Fruit fly (Drosophila melanogaster): ENCODE data around the gene CG8852.
A peak's percentile ranks its signal among the peaks of the same experiment; 100 is the strongest.

CG8852 gene

DNA sequence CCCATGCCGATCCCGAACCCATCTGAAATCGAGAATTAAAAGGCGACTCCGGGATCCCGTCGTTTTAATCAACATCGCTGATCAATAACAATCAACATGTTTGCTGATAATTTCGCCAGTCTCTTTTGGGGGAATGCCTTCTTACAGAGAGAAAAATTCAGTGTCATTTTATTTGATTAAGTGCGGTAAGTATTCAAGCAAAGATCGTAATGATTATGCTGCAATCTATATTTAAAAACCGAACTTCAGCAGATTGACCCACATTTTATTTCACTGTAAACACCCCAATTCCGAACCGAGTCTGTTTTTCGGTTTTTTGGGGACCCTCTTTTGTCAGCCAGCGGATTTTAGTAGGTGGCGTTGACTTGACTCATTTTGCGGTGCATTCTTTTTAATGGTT is 29.0 kb downstream of the CG8852 start:
- TF ChIP-seq crc (GFP tag; optimal IDR thresholded peaks at IDR 0.05) (no peak), lbe (GFP tag; optimal IDR thresholded peaks at IDR 0.05) (peak; percentile 10)

- no peak for TF ChIP-seq Hr51 (GFP tag; optimal IDR thresholded peaks at IDR 0.05)
- no peak for TF ChIP-seq stwl (tag; optimal IDR thresholded peaks at IDR 0.05)
- no peak for TF ChIP-seq eyg (GFP tag; optimal IDR thresholded peaks at IDR 0.05)
- no peak; the same call in 1 of the 2 replicates for TF ChIP-seq CG10366 (GFP tag; IDR thresholded peaks at IDR 0.05)
- TF ChIP-seq p53 (GFP tag; optimal IDR thresholded peaks at IDR 0.05), result no peak
- TF ChIP-seq CG10979 (tag; optimal IDR thresholded peaks at IDR 0.05), result peak; percentile 55
- peak; percentile 29 for TF ChIP-seq CG7839 (tag; optimal IDR thresholded peaks at IDR 0.05)
- TF ChIP-seq CG6654 (GFP tag; optimal IDR thresholded peaks at IDR 0.05), result no peak
- no peak for TF ChIP-seq CG12659 (GFP tag; optimal IDR thresholded peaks at IDR 0.05)
- no peak for TF ChIP-seq CG13624 (GFP tag; optimal IDR thresholded peaks at IDR 0.05)
- no peak for TF ChIP-seq gfzf (GFP tag; optimal IDR thresholded peaks at IDR 0.05)
- no peak for TF ChIP-seq fd3F (GFP tag; optimal IDR thresholded peaks at IDR 0.05)
- TF ChIP-seq CG17385 (GFP tag; optimal IDR thresholded peaks at IDR 0.05), result no peak
- TF ChIP-seq tna (GFP tag; IDR thresholded peaks at IDR 0.05; ENCODE audit: partially characterized antibody), result no peak
- no peak for TF ChIP-seq Bdp1 (GFP tag; optimal IDR thresholded peaks at IDR 0.05)
- no peak for TF ChIP-seq CG10654 (GFP tag; optimal IDR thresholded peaks at IDR 0.05)
- peak; percentile 32 for TF ChIP-seq CG11504 (tag; optimal IDR thresholded peaks at IDR 0.05)
- TF ChIP-seq CG11560 (tag; IDR thresholded peaks at IDR 0.05), result no peak
- TF ChIP-seq mirr (GFP tag; optimal IDR thresholded peaks at IDR 0.05), result no peak
- TF ChIP-seq Nf-YB (GFP tag; optimal IDR thresholded peaks at IDR 0.05), result peak; percentile 46
- TF ChIP-seq HLH4C (GFP tag; IDR thresholded peaks at IDR 0.05; ENCODE audit: partially characterized antibody), result no peak
- TF ChIP-seq HLHmδ (GFP tag; optimal IDR thresholded peaks at IDR 0.05), result no peak
- TF ChIP-seq Hmr (GFP tag; optimal IDR thresholded peaks at IDR 0.05), result no peak
- no peak for TF ChIP-seq vnd (GFP tag; IDR thresholded peaks at IDR 0.05; ENCODE audit: partially characterized antibody)
- TF ChIP-seq unpg (GFP tag; optimal IDR thresholded peaks at IDR 0.05), result peak; percentile 12
- no peak for TF ChIP-seq usp (GFP tag; optimal IDR thresholded peaks at IDR 0.05)
- TF ChIP-seq D (optimal IDR thresholded peaks at IDR 0.05), result no peak
- peak; percentile 19 for TF ChIP-seq D (GFP tag; optimal IDR thresholded peaks at IDR 0.05)
- 0 out of 2 replicates have a peak, but pooled peaks have one; percentile 23 for TF ChIP-seq CG32772 (GFP tag; IDR thresholded peaks at IDR 0.05)
- peak; percentile 60 for TF ChIP-seq Blimp-1 (GFP tag; optimal IDR thresholded peaks at IDR 0.05)
- 0 out of 2 replicates have a peak, but pooled peaks have one; percentile 8 for TF ChIP-seq E2f1 (GFP tag; IDR thresholded peaks at IDR 0.05)
- no peak for TF ChIP-seq CG6854 (GFP tag; optimal IDR thresholded peaks at IDR 0.05)
- TF ChIP-seq CG10147 (GFP tag; optimal IDR thresholded peaks at IDR 0.05), result no peak
- no peak for TF ChIP-seq org-1 (GFP tag; optimal IDR thresholded peaks at IDR 0.05)
- TF ChIP-seq sens (GFP tag), result peak; percentile 87
- no peak for TF ChIP-seq pros (GFP tag; optimal IDR thresholded peaks at IDR 0.05)
- no peak for TF ChIP-seq CoRest (tag; optimal IDR thresholded peaks at IDR 0.05)
- no peak for TF ChIP-seq grau (tag; optimal IDR thresholded peaks at IDR 0.05)
- no peak for TF ChIP-seq CG43689 (GFP tag; IDR thresholded peaks at IDR 0.05)
- TF ChIP-seq br (optimal IDR thresholded peaks at IDR 0.05), result no peak
- peak; percentile 27 for TF ChIP-seq CG1233 (GFP tag; optimal IDR thresholded peaks at IDR 0.05)
- no peak for TF ChIP-seq grn (GFP tag; optimal IDR thresholded peaks at IDR 0.05)
- 0 out of 3 replicates have a peak, but pooled peaks have one; percentile 20 for TF ChIP-seq ci (GFP tag; IDR thresholded peaks at IDR 0.05)
- no peak for TF ChIP-seq gsb (GFP tag; IDR thresholded peaks at IDR 0.05)
- TF ChIP-seq CG13424 (tag; optimal IDR thresholded peaks at IDR 0.05), result peak; percentile 16
- no peak for TF ChIP-seq CG15011 (GFP tag; optimal IDR thresholded peaks at IDR 0.05)
These were observed 30.6 kb downstream of the CG8852 start for dm6 chr2L:3555408-3556058.

Data from whole organism, embryonic.